Fruit fly (Drosophila melanogaster): ENCODE data around the gene CG34169.

CG34169 gene

dm6 chr2L:17207072-17207471, 33.8 kb downstream of the CG34169 start (continued):
- peak; percentile 17 for TF ChIP-seq CG30403 (GFP tag; optimal IDR thresholded peaks at IDR 0.05)
- TF ChIP-seq CG17385 (GFP tag; optimal IDR thresholded peaks at IDR 0.05) = peak; percentile 2
- TF ChIP-seq fru (optimal IDR thresholded peaks at IDR 0.05) = no peak
- TF ChIP-seq vvl (GFP tag; IDR thresholded peaks at IDR 0.05) = no peak
- TF ChIP-seq fd3F (GFP tag; optimal IDR thresholded peaks at IDR 0.05) = peak; percentile 4
- TF ChIP-seq wor (GFP tag; IDR thresholded peaks at IDR 0.05) = no peak
- no peak for TF ChIP-seq tin (GFP tag; optimal IDR thresholded peaks at IDR 0.05)
- TF ChIP-seq CG13123 (GFP tag; optimal IDR thresholded peaks at IDR 0.05) = no peak
- no peak for TF ChIP-seq Atf6 (GFP tag; IDR thresholded peaks at IDR 0.05)
- TF ChIP-seq Stat92E (GFP tag; optimal IDR thresholded peaks at IDR 0.05) = no peak
- TF ChIP-seq hkb (optimal IDR thresholded peaks at IDR 0.05) = no peak
- TF ChIP-seq hkb (GFP tag; IDR thresholded peaks at IDR 0.05) = no peak
- TF ChIP-seq Oli (tag; optimal IDR thresholded peaks at IDR 0.05) = peak; percentile 27
- peak; percentile 54 for TF ChIP-seq Fer1 (GFP tag; optimal IDR thresholded peaks at IDR 0.05)
- TF ChIP-seq unpg (GFP tag; optimal IDR thresholded peaks at IDR 0.05) = peak; percentile 10
- no peak for TF ChIP-seq CG32767 (GFP tag; IDR thresholded peaks at IDR 0.05)
- peak; percentile 2 for TF ChIP-seq CG15011 (GFP tag; optimal IDR thresholded peaks at IDR 0.05)
- TF ChIP-seq Sox100B (GFP tag; optimal IDR thresholded peaks at IDR 0.05) = peak; percentile 36
- peak; percentile 18 for TF ChIP-seq ind (GFP tag; optimal IDR thresholded peaks at IDR 0.05)
- TF ChIP-seq CG4854 (GFP tag; optimal IDR thresholded peaks at IDR 0.05) = no peak
- TF ChIP-seq ken (GFP tag; IDR thresholded peaks at IDR 0.05) = no peak
- TF ChIP-seq CG6813 (GFP tag; optimal IDR thresholded peaks at IDR 0.05) = no peak
- TF ChIP-seq cwo (GFP tag; optimal IDR thresholded peaks at IDR 0.05) = peak; percentile 12
- peak; percentile 45 for TF ChIP-seq CG15269 (tag; optimal IDR thresholded peaks at IDR 0.05)
- peak; percentile 36 for TF ChIP-seq PHDP (tag; optimal IDR thresholded peaks at IDR 0.05)
- TF ChIP-seq lab (GFP tag; optimal IDR thresholded peaks at IDR 0.05) = peak; percentile 56
- TF ChIP-seq NC2α (GFP tag; optimal IDR thresholded peaks at IDR 0.05) = no peak
- no peak for TF ChIP-seq Oaz (GFP tag; IDR thresholded peaks at IDR 0.05)
- TF ChIP-seq CG8924 (tag; optimal IDR thresholded peaks at IDR 0.05) = peak; percentile 37
- TF ChIP-seq HHEX (GFP tag; optimal IDR thresholded peaks at IDR 0.05) = peak; percentile 4
- no peak for TF ChIP-seq hth (optimal IDR thresholded peaks at IDR 0.05)
- no peak for TF ChIP-seq CG1233 (GFP tag; optimal IDR thresholded peaks at IDR 0.05)

dm6 chr2L:17216847-17217246, 43.6 kb downstream of the CG34169 start:
- TF ChIP-seq Ets65A (GFP tag) = peak; percentile 74
- TF ChIP-seq wek (GFP tag; optimal IDR thresholded peaks at IDR 0.05) = no peak
- TF ChIP-seq CG3407 (GFP tag; optimal IDR thresholded peaks at IDR 0.05) = no peak
- no peak for TF ChIP-seq fu2 (GFP tag; optimal IDR thresholded peaks at IDR 0.05)
- no peak for TF ChIP-seq CG11560 (tag; IDR thresholded peaks at IDR 0.05)
- 0 out of 2 replicates have a peak, but pooled peaks have one; percentile 13 for TF ChIP-seq lmd (GFP tag; IDR thresholded peaks at IDR 0.05)
- no peak for TF ChIP-seq chinmo (GFP tag; IDR thresholded peaks at IDR 0.05; ENCODE audit: partially characterized antibody)

- TF ChIP-seq Pdp1 (GFP tag; optimal IDR thresholded peaks at IDR 0.05) (no peak), pros (GFP tag; optimal IDR thresholded peaks at IDR 0.05) (peak; percentile 25), sima (GFP tag; optimal IDR thresholded peaks at IDR 0.05) (no peak), sqz (GFP tag; optimal IDR thresholded peaks at IDR 0.05) (no peak), CG5953 (GFP tag; IDR thresholded peaks at IDR 0.05) (no peak), Hr78 (GFP tag; optimal IDR thresholded peaks at IDR 0.05) (peak in 1 of 2 experiments; percentile 62), CG11696 (GFP tag; IDR thresholded peaks at IDR 0.05) (no peak), Oli (tag; optimal IDR thresholded peaks at IDR 0.05) (no peak), twi (tag; optimal IDR thresholded peaks at IDR 0.05) (peak; percentile 88)
Observed at dm6 chr2L:17221462-17221861, 48.2 kb downstream of the CG34169 start.
